Fruit fly (Drosophila melanogaster): ENCODE results near the gene QC.

DNA sequence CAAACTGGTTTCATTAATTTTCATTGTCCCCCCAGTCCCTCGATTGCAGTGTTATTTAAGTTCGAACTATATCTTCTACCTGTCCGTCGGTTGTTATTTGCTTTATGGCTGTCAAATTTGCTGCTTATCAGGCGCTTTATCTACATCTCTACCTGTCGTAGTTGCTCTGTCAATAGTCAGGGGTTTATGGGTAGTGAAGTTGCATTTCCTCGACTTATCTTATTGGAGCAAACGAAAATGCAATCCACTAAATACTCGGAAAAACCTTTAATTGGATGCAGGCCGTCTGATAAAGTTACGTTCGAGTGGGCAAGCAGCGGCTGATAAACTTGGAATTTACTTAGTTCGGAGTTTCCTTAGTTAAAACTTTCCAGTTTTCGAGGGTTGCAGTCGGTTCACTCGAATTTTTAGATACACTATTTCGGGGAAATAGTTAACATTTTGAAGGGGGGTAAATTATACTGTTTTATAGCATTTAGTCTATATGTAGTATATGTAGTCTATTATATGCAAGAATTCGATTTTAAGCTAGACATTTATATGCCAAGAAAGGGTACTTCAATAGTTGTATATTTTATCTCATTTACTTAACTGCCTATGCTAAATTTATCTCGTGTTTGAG, 45.0 kb upstream of the QC start:
- TF ChIP-seq h (optimal IDR thresholded peaks at IDR 0.05) (no peak), insv (optimal IDR thresholded peaks at IDR 0.05) (no peak), ttk (optimal IDR thresholded peaks at IDR 0.05) (no peak), psq (optimal IDR thresholded peaks at IDR 0.05) (no peak), Myc (optimal IDR thresholded peaks at IDR 0.05) (no peak), Sin3A (optimal IDR thresholded peaks at IDR 0.05) (no peak)

Data from Kc167 (cell line).